Fruit fly (Drosophila melanogaster): Measurements from ENCODE around the gene kirre.
A peak's percentile ranks its signal among the peaks of the same experiment; 100 is the strongest.

Gene kirre

dm6 chrX:2742067-2742466 is 1.9 kb downstream of the kirre start:
- TF ChIP-seq CG17801 (GFP tag; optimal IDR thresholded peaks at IDR 0.05; ENCODE audit: partially characterized antibody), result peak; percentile 86

dm6 chrX:2743020-2743419 is 2.8 kb downstream of the kirre start:
- peak; percentile 24 for TF ChIP-seq CG17801 (GFP tag; optimal IDR thresholded peaks at IDR 0.05; ENCODE audit: partially characterized antibody)

- no peak for TF ChIP-seq CG17801 (GFP tag; optimal IDR thresholded peaks at IDR 0.05; ENCODE audit: partially characterized antibody)
Measured at dm6 chrX:2743601-2744000, 3.4 kb downstream of the kirre start.

- peak; percentile 73 for TF ChIP-seq CG17801 (GFP tag; optimal IDR thresholded peaks at IDR 0.05; ENCODE audit: partially characterized antibody)
Measured at dm6 chrX:2744042-2744441, 3.9 kb downstream of the kirre start, which contains the start of gene Syx4. Gene Syx4, minus strand, starts transcription at chrX:2744076.

dm6 chrX:2749693-2750092 is 9.5 kb downstream of the kirre start:
- no peak for TF ChIP-seq CG17801 (GFP tag; optimal IDR thresholded peaks at IDR 0.05; ENCODE audit: partially characterized antibody)

- TF ChIP-seq CG17801 (GFP tag; optimal IDR thresholded peaks at IDR 0.05; ENCODE audit: partially characterized antibody), result no peak
Measured at dm6 chrX:2757400-2757799, 17.2 kb downstream of the kirre start.

- no peak for TF ChIP-seq CG17801 (GFP tag; optimal IDR thresholded peaks at IDR 0.05; ENCODE audit: partially characterized antibody)
Measured at dm6 chrX:2761198-2761597, 21.0 kb downstream of the kirre start.

- TF ChIP-seq CG17801 (GFP tag; optimal IDR thresholded peaks at IDR 0.05; ENCODE audit: partially characterized antibody), result no peak
Measured at dm6 chrX:2765440-2765839, 25.3 kb downstream of the kirre start.

- peak; percentile 60 for TF ChIP-seq CG17801 (GFP tag; optimal IDR thresholded peaks at IDR 0.05; ENCODE audit: partially characterized antibody)
Measured at dm6 chrX:2786553-2787118, 46.5 kb downstream of the kirre start.

- TF ChIP-seq CG17801 (GFP tag; optimal IDR thresholded peaks at IDR 0.05; ENCODE audit: partially characterized antibody), result peak; percentile 94
Measured at dm6 chrX:2787267-2787666, 47.1 kb downstream of the kirre start.

- no peak for TF ChIP-seq CG17801 (GFP tag; optimal IDR thresholded peaks at IDR 0.05; ENCODE audit: partially characterized antibody)
Measured at dm6 chrX:2787857-2788256, 47.7 kb downstream of the kirre start.

dm6 chrX:2788278-2789023 is 48.3 kb downstream of the kirre start:
- no peak for TF ChIP-seq CG17801 (GFP tag; optimal IDR thresholded peaks at IDR 0.05; ENCODE audit: partially characterized antibody)

- TF ChIP-seq CG17801 (GFP tag; optimal IDR thresholded peaks at IDR 0.05; ENCODE audit: partially characterized antibody), result peak; percentile 43
Measured at dm6 chrX:2789285-2790054, 49.3 kb downstream of the kirre start.

- no peak for TF ChIP-seq CG17801 (GFP tag; optimal IDR thresholded peaks at IDR 0.05; ENCODE audit: partially characterized antibody)
Measured at dm6 chrX:2790055-2790617, 50.0 kb downstream of the kirre start, which contains the start of gene CG32795. Gene CG32795, minus strand, starts transcription at chrX:2790567.

- no peak for TF ChIP-seq CG17801 (GFP tag; optimal IDR thresholded peaks at IDR 0.05; ENCODE audit: partially characterized antibody)
Measured at dm6 chrX:2791898-2792297, 51.7 kb downstream of the kirre start.
